Fruit fly (Drosophila melanogaster) whole organism, embryonic: Measurements from ENCODE around the gene CG32544.

ENCODE experiments used
- ATbp ChIP-seq: fragments of 200-800 bp; sonication (Bioruptor generic); optimal IDR thresholded peaks from 2 replicates; lab custom pipeline; 2017; ENCODE audit warnings: missing biosample characterization, mild to moderate bottlenecking, missing genetic modification characterization, missing genetic modification reagents
- Ada2b ChIP-seq: fragments of 200-800 bp; sonication (Bioruptor generic); IDR thresholded peaks from 2 replicates; pipeline ENCODE4 v1.3.6; 2022; ENCODE audit warnings: missing biosample characterization, missing genetic modification characterization
- Awh ChIP-seq: fragments of 200-800 bp; sonication (Bioruptor generic); IDR thresholded peaks from 2 replicates; pipeline ENCODE4, ENCODE4 v1.3.6; 2022; ENCODE audit warnings: missing biosample characterization, missing genetic modification characterization
- CG10267 ChIP-seq: fragments of 200-800 bp; sonication (Bioruptor generic); optimal IDR thresholded peaks from 2 replicates; lab custom pipeline; 2018; ENCODE audit warnings: missing biosample characterization, mild to moderate bottlenecking, missing genetic modification characterization, moderate library complexity
- CG10959 ChIP-seq: fragments of 200-800 bp; sonication (Bioruptor generic); IDR thresholded peaks from 2 replicates; pipeline ENCODE4 v1.3.6; 2022; ENCODE audit warnings: missing biosample characterization, missing genetic modification characterization
- CG11093 ChIP-seq: fragments of 200-800 bp; sonication (Bioruptor generic); IDR thresholded peaks from 3 replicates; pipeline ENCODE4 v1.3.6; 2022; ENCODE audit warnings: missing biosample characterization, missing genetic modification characterization
- CG11456 ChIP-seq: fragments of 200-800 bp; sonication (Bioruptor generic); IDR thresholded peaks from 3 replicates; pipeline ENCODE4 v1.3.6; 2022; ENCODE audit warnings: missing biosample characterization, missing genetic modification characterization
- CG12071 ChIP-seq: fragments of 200-800 bp; sonication (Bioruptor generic); optimal IDR thresholded peaks from 3 replicates; lab custom pipeline; 2018; ENCODE audit warnings: missing biosample characterization, mild to moderate bottlenecking, missing genetic modification characterization
- CG12391 ChIP-seq: fragments of 200-800 bp; sonication (Bioruptor generic); optimal IDR thresholded peaks from 3 replicates; lab custom pipeline; 2018; ENCODE audit warnings: missing biosample characterization, mild to moderate bottlenecking, missing genetic modification characterization, moderate library complexity
- CG13424 ChIP-seq: fragments of 200-800 bp; sonication (Bioruptor generic); optimal IDR thresholded peaks from 2 replicates; lab custom pipeline; 2019; ENCODE audit warnings: missing biosample characterization, mild to moderate bottlenecking, missing genetic modification characterization, moderate library complexity
- CG15073 ChIP-seq: fragments of 200-800 bp; sonication (Bioruptor generic); optimal IDR thresholded peaks from 2 replicates; lab custom pipeline; 2016; ENCODE audit warnings: missing biosample characterization, missing genetic modification characterization
- CG18262 ChIP-seq: fragments of 200-800 bp; optimal IDR thresholded peaks from 3 replicates; lab custom pipeline; 2019; ENCODE audit warnings: missing biosample characterization, mild to moderate bottlenecking, missing genetic modification characterization, moderate library complexity
- CG18619 ChIP-seq: fragments of 200-800 bp; sonication (Bioruptor generic); optimal IDR thresholded peaks from 3 replicates; lab custom pipeline; 2017; ENCODE audit warnings: missing biosample characterization, mild to moderate bottlenecking, missing genetic modification characterization
- CG3065 ChIP-seq: fragments of 200-800 bp; sonication (Bioruptor generic); optimal IDR thresholded peaks from 2 replicates; lab custom pipeline; 2016; ENCODE audit warnings: missing biosample characterization, missing genetic modification characterization
- CG3163 ChIP-seq: fragments of 200-800 bp; sonication (Bioruptor generic); optimal IDR thresholded peaks from 3 replicates; lab custom pipeline; 2016; ENCODE audit warnings: missing biosample characterization, missing genetic modification characterization
- CG34224 ChIP-seq: fragments of 200-800 bp; sonication (Bioruptor generic); IDR thresholded peaks from 3 replicates; pipeline ENCODE4 v1.3.6; 2022; ENCODE audit warnings: missing biosample characterization, missing genetic modification characterization; ENCODE audit not compliant: partially characterized antibody
- CG4854 ChIP-seq: fragments of 200-800 bp; sonication (Bioruptor generic); optimal IDR thresholded peaks from 2 replicates; lab custom pipeline; 2016; ENCODE audit warnings: missing biosample characterization, missing genetic modification characterization, inconsistent platforms
- CG6689 ChIP-seq: fragments of 200-800 bp; sonication (Bioruptor generic); IDR thresholded peaks from 2 replicates; pipeline ENCODE4 v1.3.6; 2022; ENCODE audit warnings: missing biosample characterization, missing genetic modification characterization
- CG6791 ChIP-seq: fragments of 200-800 bp; sonication (Bioruptor generic); IDR thresholded peaks from 3 replicates; pipeline ENCODE4 v1.3.6; 2022; ENCODE audit warnings: missing biosample characterization, missing genetic modification characterization; ENCODE audit not compliant: partially characterized antibody
- CG7357 ChIP-seq: fragments of 200-800 bp; sonication (Bioruptor generic); IDR thresholded peaks from 3 replicates; pipeline ENCODE4 v1.3.6; 2022; ENCODE audit warnings: missing biosample characterization, missing genetic modification characterization
- CG7987 ChIP-seq: fragments of 200-800 bp; sonication (Bioruptor generic); optimal IDR thresholded peaks from 2 replicates; lab custom pipeline; 2018; ENCODE audit warnings: missing biosample characterization, mild to moderate bottlenecking, missing genetic modification characterization, moderate library complexity
- CG8281 ChIP-seq: fragments of 200-800 bp; sonication (Bioruptor generic); optimal IDR thresholded peaks from 2 replicates; lab custom pipeline; 2018; ENCODE audit warnings: missing biosample characterization, mild to moderate bottlenecking, missing genetic modification characterization, moderate library complexity
- CG8478 ChIP-seq: fragments of >200 bp; optimal IDR thresholded peaks from 2 replicates; lab custom pipeline; 2018
- CG9215 ChIP-seq: fragments of 200-800 bp; sonication (Bioruptor generic); IDR thresholded peaks from 2 replicates; pipeline ENCODE4 v1.3.6; 2022; ENCODE audit warnings: missing biosample characterization, missing genetic modification characterization
- D19A ChIP-seq: fragments of 200-800 bp; optimal IDR thresholded peaks from 3 replicates; lab custom pipeline; 2019; ENCODE audit warnings: missing biosample characterization, mild to moderate bottlenecking, missing genetic modification characterization, moderate library complexity
- Dbx ChIP-seq: fragments of 200-800 bp; sonication (Bioruptor generic); IDR thresholded peaks from 3 replicates; pipeline ENCODE4 v1.3.6; 2022; ENCODE audit warnings: missing biosample characterization, missing genetic modification characterization
- Fer2 ChIP-seq: fragments of 200-800 bp; sonication (Bioruptor generic); optimal IDR thresholded peaks from 2 replicates; lab custom pipeline; 2018; ENCODE audit warnings: missing biosample characterization, mild to moderate bottlenecking, missing genetic modification characterization, moderate library complexity
- H2.0 ChIP-seq: fragments of 200-800 bp; sonication (Bioruptor generic); IDR thresholded peaks from 2 replicates; pipeline ENCODE4 v1.3.6; 2022; ENCODE audit warnings: missing biosample characterization, missing genetic modification characterization
- HmgZ ChIP-seq: fragments of 200-800 bp; sonication (Bioruptor generic); optimal IDR thresholded peaks from 2 replicates; lab custom pipeline; 2018; ENCODE audit warnings: missing biosample characterization, mild to moderate bottlenecking, missing genetic modification characterization
- Hmr ChIP-seq: fragments of 200-800 bp; sonication (Bioruptor generic); optimal IDR thresholded peaks from 3 replicates; lab custom pipeline; 2017; ENCODE audit warnings: mild to moderate bottlenecking, missing biosample characterization, missing genetic modification reagents, missing genetic modification characterization
- Hr39 ChIP-seq: fragments of >200 bp; optimal IDR thresholded peaks from 2 replicates; lab custom pipeline; 2017
- Lhr ChIP-seq: fragments of 200-800 bp; sonication (Bioruptor generic); optimal IDR thresholded peaks from 3 replicates; lab custom pipeline; 2017; ENCODE audit warnings: mild to moderate bottlenecking, missing biosample characterization, missing genetic modification reagents, missing genetic modification characterization
- Myb ChIP-seq: fragments of 200-800 bp; sonication (Bioruptor generic); optimal IDR thresholded peaks from 2 replicates; lab custom pipeline; 2016; ENCODE audit warnings: missing biosample characterization, missing genetic modification characterization
- Oaz ChIP-seq: fragments of 200-800 bp; sonication (Bioruptor generic); IDR thresholded peaks from 2 replicates; pipeline ENCODE4 v1.3.6; 2022; ENCODE audit warnings: missing biosample characterization, missing genetic modification characterization
- Side ChIP-seq: fragments of 200-800 bp; sonication (Bioruptor generic); optimal IDR thresholded peaks from 2 replicates; lab custom pipeline; 2016; ENCODE audit warnings: missing biosample characterization, missing genetic modification characterization
- Sry-δ ChIP-seq: fragments of 200-800 bp; sonication (Bioruptor generic); optimal IDR thresholded peaks from 2 replicates; lab custom pipeline; 2016; ENCODE audit warnings: missing biosample characterization, missing genetic modification characterization
- Tbp ChIP-seq: fragments of >200 bp; optimal IDR thresholded peaks from 2 replicates; lab custom pipeline; 2018; ENCODE audit warnings: missing biosample characterization, missing genetic modification characterization
- amos ChIP-seq: fragments of 200-800 bp; sonication (Bioruptor generic); IDR thresholded peaks from 2 replicates; pipeline ENCODE4 v1.3.6; 2022; ENCODE audit warnings: missing biosample characterization, missing genetic modification characterization; ENCODE audit not compliant: partially characterized antibody
- ash1 ChIP-seq: fragments of 200-800 bp; sonication (Bioruptor generic); optimal IDR thresholded peaks from 2 replicates; lab custom pipeline; 2018; ENCODE audit warnings: missing biosample characterization, mild to moderate bottlenecking, missing genetic modification characterization
- bcd ChIP-seq: fragments of 200-800 bp; sonication (Bioruptor generic); optimal IDR thresholded peaks from 2 replicates; lab custom pipeline; 2017; ENCODE audit warnings: missing biosample characterization, mild to moderate bottlenecking, missing genetic modification characterization
- chinmo ChIP-seq: fragments of 200-800 bp; sonication (Bioruptor generic); IDR thresholded peaks from 4 replicates; pipeline ENCODE4 v1.3.6; 2022; ENCODE audit warnings: missing biosample characterization, missing genetic modification characterization; ENCODE audit not compliant: partially characterized antibody
- chn ChIP-seq: fragments of 200-800 bp; sonication (Bioruptor generic); optimal IDR thresholded peaks from 2 replicates; lab custom pipeline; 2016; ENCODE audit warnings: missing biosample characterization, missing genetic modification characterization
- cwo ChIP-seq: fragments of 200-800 bp; sonication (Bioruptor generic); optimal IDR thresholded peaks from 3 replicates; lab custom pipeline; 2017; ENCODE audit warnings: missing biosample characterization, missing genetic modification characterization, mild to moderate bottlenecking, moderate library complexity, missing genetic modification reagents
- da ChIP-seq: fragments of 200-800 bp; sonication (Bioruptor generic); optimal IDR thresholded peaks from 2 replicates; lab custom pipeline; 2016; ENCODE audit warnings: missing biosample characterization, missing genetic modification characterization
- ems ChIP-seq: fragments of 200-800 bp; sonication (Bioruptor generic); optimal IDR thresholded peaks from 3 replicates; lab custom pipeline; 2016; ENCODE audit warnings: missing biosample characterization, missing genetic modification characterization
- klu ChIP-seq: fragments of 200-800 bp; sonication (Bioruptor generic); IDR thresholded peaks from 2 replicates; pipeline ENCODE4 v1.3.6; 2022; ENCODE audit warnings: missing biosample characterization, missing genetic modification characterization
- prd ChIP-seq, 3 experiments: fragments of >200 bp in 2 of 3; fragments of 200-800 bp in 1 of 3; sonication (Bioruptor generic) in 1 of 3; optimal IDR thresholded peaks in 2 of 3; IDR thresholded peaks in 1 of 3; 2 replicates in 2 of 3; 3 replicates in 1 of 3; pipeline versions ENCODE4 v1.3.6 to Lab custom; 2017 to 2022; ENCODE audit warnings: missing biosample characterization in 1 of 3, missing genetic modification characterization in 1 of 3
- pum ChIP-seq: fragments of 200-800 bp; sonication (Bioruptor generic); optimal IDR thresholded peaks from 2 replicates; lab custom pipeline; 2016; ENCODE audit warnings: missing biosample characterization, missing genetic modification characterization
- run ChIP-seq: fragments of 200-800 bp; sonication (Bioruptor generic); optimal IDR thresholded peaks from 3 replicates; lab custom pipeline; 2018; ENCODE audit warnings: missing biosample characterization, mild to moderate bottlenecking, missing genetic modification characterization
- unc-4 ChIP-seq: fragments of 200-800 bp; sonication (Bioruptor generic); IDR thresholded peaks from 2 replicates; pipeline ENCODE4 v1.3.6; 2022; ENCODE audit warnings: missing biosample characterization, missing genetic modification characterization; ENCODE audit not compliant: partially characterized antibody
- zen ChIP-seq: fragments of 200-800 bp; sonication (Bioruptor generic); optimal IDR thresholded peaks from 3 replicates; lab custom pipeline; 2018; ENCODE audit warnings: missing biosample characterization, mild to moderate bottlenecking, missing genetic modification characterization, moderate library complexity

The CG32544 gene

DNA sequence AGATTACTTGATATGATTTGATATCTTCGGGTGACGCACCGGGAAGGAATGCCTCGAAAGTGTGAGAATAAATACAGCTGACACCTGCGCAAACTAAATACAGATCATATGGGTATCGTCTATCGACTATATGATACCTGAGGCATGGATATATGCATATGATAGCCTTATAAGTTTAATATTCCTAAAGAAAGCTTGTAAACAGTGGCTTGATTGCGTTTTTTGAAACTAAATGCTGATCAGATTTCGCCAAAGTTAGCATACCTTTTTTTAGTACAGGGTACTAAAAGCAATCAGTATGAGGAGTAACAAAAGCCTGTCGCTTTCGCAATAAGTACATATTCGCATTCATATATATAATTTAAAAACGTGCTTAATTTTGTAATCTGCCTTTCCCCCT, 25.7 kb upstream of the CG32544 start (continued):
- TF ChIP-seq Lhr (GFP tag; lab: Kevin White, UChicago) (no peak), CG18619 (GFP tag; lab: Kevin White, UChicago) (no peak), CG7357 (GFP tag; lab: Robert Waterston, UW) (no peak), Myb (GFP tag; lab: Kevin White, UChicago) (no peak), CG11093 (GFP tag; lab: Robert Waterston, UW) (0 out of 3 replicates have a peak, but pooled peaks have one; percentile 32), CG4854 (GFP tag; lab: Kevin White, UChicago) (no peak), ATbp (GFP tag; lab: Kevin White, UChicago) (no peak), D19A (no peak), CG8281 (tag; lab: Kevin White, UChicago) (no peak), Hmr (GFP tag; lab: Kevin White, UChicago) (no peak), chn (no peak), CG34224 (GFP tag; lab: Robert Waterston, UW) (no peak), Tbp (GFP tag; lab: Kevin White, UChicago) (no peak), CG3065 (GFP tag; lab: Kevin White, UChicago) (no peak), ash1 (GFP tag; lab: Kevin White, UChicago) (no peak), Dbx (GFP tag; lab: Robert Waterston, UW) (peak; percentile 42; the same call in 1 of the 3 replicates), Fer2 (no peak), CG13424 (tag; lab: Kevin White, UChicago) (no peak), CG6791 (GFP tag; lab: Robert Waterston, UW) (no peak), CG10267 (peak; percentile 6), bcd (GFP tag; lab: Kevin White, UChicago) (peak; percentile 4), pum (GFP tag; lab: Kevin White, UChicago) (peak; percentile 17), Ada2b (GFP tag; lab: Robert Waterston, UW) (peak; percentile 50; the same call in 1 of the 2 replicates), Hr39 (lab: Kevin White, UChicago) (no peak), CG3163 (GFP tag; lab: Kevin White, UChicago) (no peak), Awh (GFP tag; lab: Robert Waterston, UW) (no peak), da (GFP tag; lab: Kevin White, UChicago) (no peak), klu (GFP tag; lab: Robert Waterston, UW) (no peak), ems (no peak), unc-4 (GFP tag; lab: Robert Waterston, UW) (no peak), CG18262 (tag; lab: Kevin White, UChicago) (peak; percentile 1), CG12391 (tag; lab: Kevin White, UChicago) (no peak), CG15073 (GFP tag; lab: Kevin White, UChicago) (no peak), Oaz (GFP tag; lab: Robert Waterston, UW) (no peak), prd (optimal IDR thresholded peaks at IDR 0.05; lab: Kevin White, UChicago) (no peak), prd (GFP tag; IDR thresholded peaks at IDR 0.05; lab: Robert Waterston, UW) (peak; percentile 77), CG7987 (GFP tag; lab: Kevin White, UChicago) (no peak), CG11456 (GFP tag; lab: Robert Waterston, UW) (0 out of 3 replicates have a peak, but pooled peaks have one; percentile 50), H2.0 (GFP tag; lab: Robert Waterston, UW) (no peak), Sry-δ (GFP tag; lab: Kevin White, UChicago) (no peak), HmgZ (tag; lab: Kevin White, UChicago) (no peak), CG12071 (GFP tag; lab: Kevin White, UChicago) (peak; percentile 7), cwo (GFP tag; lab: Kevin White, UChicago) (peak; percentile 41), CG6689 (GFP tag; lab: Robert Waterston, UW) (0 out of 2 replicates have a peak, but pooled peaks have one; percentile 39), Side (no peak), zen (tag; lab: Kevin White, UChicago) (no peak), CG9215 (GFP tag; lab: Robert Waterston, UW) (no peak), amos (GFP tag; lab: Robert Waterston, UW) (no peak), run (tag; lab: Kevin White, UChicago) (no peak), CG8478 (lab: Kevin White, UChicago) (no peak), chinmo (GFP tag; lab: Robert Waterston, UW) (no peak), CG10959 (GFP tag; lab: Robert Waterston, UW) (no peak)
